Worm (Caenorhabditis elegans): Measurements from ENCODE around the gene T10B5.10.

T10B5.10 gene

DNA sequence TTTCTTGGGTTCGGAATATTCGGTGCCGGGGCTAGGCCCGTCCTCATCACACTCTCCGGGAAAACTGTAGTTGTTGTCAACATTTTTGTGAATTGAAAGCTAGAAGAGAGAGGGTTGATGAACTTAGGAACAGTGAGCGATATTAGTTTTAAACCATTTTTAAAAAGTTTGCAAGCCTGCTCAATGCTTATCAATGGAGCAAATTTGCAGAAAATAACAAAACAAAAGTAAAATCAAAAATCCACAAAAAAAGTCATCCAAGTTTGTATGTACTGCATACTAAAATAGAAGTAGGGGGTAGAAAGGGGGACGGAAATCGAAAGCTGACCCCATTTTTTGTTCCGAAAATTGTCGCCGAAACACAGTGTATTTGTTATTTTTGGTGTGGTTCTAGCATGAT lies at the start of gene T10B5.10:
Gene T10B5.10 (minus strand): TSS at position 101 of the 400 bp plus-strand sequence.
- no peak for TF ChIP-seq lim-6 (tag; optimal IDR thresholded peaks at IDR 0.05)
- TF ChIP-seq C08G9.2 (tag; optimal IDR thresholded peaks at IDR 0.05): no peak
- TF ChIP-seq fkh-10 (GFP tag; optimal IDR thresholded peaks at IDR 0.05): no peak
- TF ChIP-seq lin-11 (tag; optimal IDR thresholded peaks at IDR 0.05): no peak
- no peak for TF ChIP-seq ceh-18 (tag; optimal IDR thresholded peaks at IDR 0.05)
- TF ChIP-seq ceh-34 (tag; optimal IDR thresholded peaks at IDR 0.05): no peak
- TF ChIP-seq gmeb-2 (tag; optimal IDR thresholded peaks at IDR 0.05): no peak
- no peak for TF ChIP-seq nhr-11 (tag; optimal IDR thresholded peaks at IDR 0.05)
- no peak for TF ChIP-seq nfya-1 (tag; optimal IDR thresholded peaks at IDR 0.05)
- no peak for TF ChIP-seq eyg-1 (tag; optimal IDR thresholded peaks at IDR 0.05)
- TF ChIP-seq sox-2 (GFP tag; IDR thresholded peaks at IDR 0.05): no peak
- no peak for TF ChIP-seq zip-5 (tag; optimal IDR thresholded peaks at IDR 0.05)
- TF ChIP-seq pha-2 (tag; optimal IDR thresholded peaks at IDR 0.05): no peak

DNA sequence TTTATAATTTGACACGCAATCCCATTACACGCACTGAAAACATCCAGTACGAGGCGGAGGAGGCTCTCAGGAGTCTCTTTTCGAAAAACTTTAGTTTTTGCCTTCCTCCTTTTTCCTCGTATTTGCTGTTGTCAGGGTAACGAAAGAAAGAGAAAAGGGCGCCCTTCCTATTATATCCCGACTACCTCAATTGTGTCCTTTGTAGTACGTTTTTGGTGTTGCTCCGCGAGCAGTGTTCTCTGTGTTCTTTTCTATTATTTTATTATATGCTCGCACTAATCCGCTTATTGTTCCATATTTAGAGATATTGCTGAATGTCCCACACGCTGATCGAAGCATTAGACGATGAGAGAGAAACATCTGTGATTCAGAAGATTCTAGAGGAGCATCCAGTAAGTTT lies 39.4 kb upstream of the T10B5.10 start, which contains the start of gene nphp-2:
Gene nphp-2 (plus strand): TSS at position 301 of the 400 bp plus-strand sequence.
- TF ChIP-seq nhr-11 (tag; optimal IDR thresholded peaks at IDR 0.05) (no peak), sdc-2 (tag; optimal IDR thresholded peaks at IDR 0.05) (no peak), sox-2 (GFP tag; IDR thresholded peaks at IDR 0.05) (no peak), ceh-9 (tag; optimal IDR thresholded peaks at IDR 0.05) (no peak), C38D4.7 (GFP tag; optimal IDR thresholded peaks at IDR 0.05) (no peak), elt-4 (tag; optimal IDR thresholded peaks at IDR 0.05) (no peak), ceh-30 (tag; optimal IDR thresholded peaks at IDR 0.05) (no peak), pros-1 (tag; optimal IDR thresholded peaks at IDR 0.05) (no peak), nfya-1 (tag; optimal IDR thresholded peaks at IDR 0.05) (no peak), gmeb-2 (tag; optimal IDR thresholded peaks at IDR 0.05) (no peak), zip-5 (tag; optimal IDR thresholded peaks at IDR 0.05) (no peak)

DNA sequence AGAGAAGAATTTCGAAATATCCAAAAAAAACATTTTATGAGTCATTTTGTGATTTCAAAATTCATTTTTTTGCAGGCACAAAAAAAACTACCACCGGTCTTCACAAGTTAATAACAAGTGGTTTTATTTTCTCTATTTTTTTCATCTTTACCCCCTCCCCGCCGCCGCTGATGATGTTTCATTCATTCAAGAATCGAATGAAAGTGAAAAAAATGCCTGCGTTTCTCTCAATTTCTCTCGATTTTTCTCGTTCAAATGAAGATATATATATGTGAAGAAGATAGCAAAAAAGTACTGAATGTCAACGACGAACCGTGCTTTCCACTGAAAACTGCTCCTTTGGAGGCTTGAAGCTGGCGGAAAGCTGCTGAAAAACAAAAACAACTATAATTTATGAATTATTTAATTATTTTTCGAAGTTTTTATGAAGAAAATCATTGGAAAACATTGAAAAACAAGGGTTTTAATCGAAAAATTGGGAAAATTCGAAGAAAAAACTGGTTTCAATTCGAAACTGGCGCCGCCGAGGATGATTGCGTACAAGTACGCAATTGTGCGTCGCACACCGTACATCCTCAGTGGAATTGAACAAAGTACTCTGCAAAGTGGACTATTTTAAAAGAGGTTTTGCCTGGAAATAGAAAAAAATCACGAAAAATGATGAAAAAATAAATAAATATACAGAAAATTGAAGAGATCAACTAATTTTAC lies 36.6 kb upstream of the T10B5.10 start, which contains the start of gene zig-11:
Gene zig-11 (minus strand): TSS at position 373 of the 711 bp plus-strand sequence.
- TF ChIP-seq F13H6.1 (tag; optimal IDR thresholded peaks at IDR 0.05): no peak
- TF ChIP-seq ceh-30 (tag; optimal IDR thresholded peaks at IDR 0.05): no peak
- no peak for TF ChIP-seq ceh-14 (tag; optimal IDR thresholded peaks at IDR 0.05)
- TF ChIP-seq ztf-16 (tag; optimal IDR thresholded peaks at IDR 0.05): no peak
- TF ChIP-seq ceh-6 (GFP tag; optimal IDR thresholded peaks at IDR 0.05): no peak
- no peak for TF ChIP-seq pag-3 (tag; optimal IDR thresholded peaks at IDR 0.05; ENCODE audit: borderline replicate concordance)
- no peak for TF ChIP-seq tbx-7 (tag; optimal IDR thresholded peaks at IDR 0.05)
- TF ChIP-seq nhr-11 (tag; optimal IDR thresholded peaks at IDR 0.05): no peak
- no peak for TF ChIP-seq ceh-18 (tag; optimal IDR thresholded peaks at IDR 0.05)
- no peak for TF ChIP-seq ama-1 (optimal IDR thresholded peaks at IDR 0.05)
- TF ChIP-seq K02D7.2 (tag; optimal IDR thresholded peaks at IDR 0.05): no peak
- TF ChIP-seq C38D4.7 (GFP tag; optimal IDR thresholded peaks at IDR 0.05): no peak
- no peak for TF ChIP-seq ttx-3 (tag; optimal IDR thresholded peaks at IDR 0.05)

DNA sequence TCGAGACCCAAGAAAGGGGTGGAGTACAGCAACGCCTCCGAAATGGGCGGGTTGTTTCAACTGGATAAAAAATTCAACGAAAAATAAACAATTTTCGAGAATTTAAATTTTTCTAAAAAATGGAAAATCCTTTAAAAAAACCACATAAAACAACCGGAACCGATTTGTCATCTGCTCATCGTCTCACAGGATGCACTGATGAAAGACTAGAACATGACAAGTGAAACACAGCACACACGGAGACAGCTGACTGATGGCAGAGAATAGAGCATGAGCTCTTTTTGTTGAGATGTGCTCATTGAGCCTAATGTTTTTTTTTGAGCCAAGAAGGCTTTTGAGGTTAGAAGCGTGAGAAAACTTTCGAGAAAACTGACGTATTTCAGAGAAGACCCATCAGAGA lies 33.9 kb upstream of the T10B5.10 start:
- TF ChIP-seq unc-55 (GFP tag; optimal IDR thresholded peaks at IDR 0.05) (peak; percentile 60), madf-2 (tag; optimal IDR thresholded peaks at IDR 0.05) (no peak)

DNA sequence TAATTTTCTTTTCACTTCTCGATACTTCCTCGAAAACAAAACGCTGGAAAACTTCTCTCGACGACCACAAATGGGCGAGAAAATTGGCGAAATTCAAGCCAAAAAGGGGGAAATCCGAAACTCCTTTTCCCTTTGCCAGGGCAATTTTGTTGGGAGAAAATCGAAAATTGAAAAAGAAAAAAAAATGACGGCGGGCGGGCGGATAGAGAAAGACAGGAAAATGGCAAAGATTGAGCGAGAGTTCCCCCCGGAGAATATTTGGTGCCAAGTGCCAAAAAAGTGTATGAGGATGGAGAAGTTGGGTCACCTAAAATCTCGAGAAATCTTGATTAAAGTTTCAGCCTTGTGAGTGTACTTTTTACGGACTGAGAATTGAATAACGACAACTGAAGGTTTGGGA lies 32.2 kb upstream of the T10B5.10 start:
- no peak for TF ChIP-seq lim-6 (tag; optimal IDR thresholded peaks at IDR 0.05)
- no peak for TF ChIP-seq dmd-4 (tag; optimal IDR thresholded peaks at IDR 0.05; ENCODE audit: borderline replicate concordance)
- no peak for TF ChIP-seq mec-3 (tag; optimal IDR thresholded peaks at IDR 0.05; ENCODE audit: borderline replicate concordance)
- TF ChIP-seq ztf-16 (tag; optimal IDR thresholded peaks at IDR 0.05): no peak
- no peak for TF ChIP-seq Y22D7AL.16 (tag; optimal IDR thresholded peaks at IDR 0.05)
- TF ChIP-seq nhr-11 (tag; optimal IDR thresholded peaks at IDR 0.05): no peak
